Fruit fly (Drosophila melanogaster) whole organism, pupa: ENCODE data around the gene mad2.

Experiments
- CG10348 ChIP-seq: fragments of 200-800 bp; sonication (Bioruptor generic); IDR thresholded peaks from 2 replicates; pipeline ENCODE4 v1.3.6; 2022; ENCODE audit warnings: missing biosample characterization, missing genetic modification characterization
- CG12605 ChIP-seq: fragments of 200-800 bp; sonication (Bioruptor generic); IDR thresholded peaks from 2 replicates; pipeline ENCODE4 v1.3.6; 2022; ENCODE audit warnings: missing biosample characterization, missing genetic modification characterization
- CG13204 ChIP-seq: fragments of 200-800 bp; sonication (Bioruptor generic); optimal IDR thresholded peaks from 2 replicates; lab custom pipeline; 2018; ENCODE audit warnings: missing biosample characterization, mild to moderate bottlenecking, missing genetic modification characterization, moderate library complexity
- CG14655 ChIP-seq: fragments of 200-800 bp; sonication (Bioruptor generic); optimal IDR thresholded peaks from 3 replicates; lab custom pipeline; 2017; ENCODE audit warnings: mild to moderate bottlenecking, missing biosample characterization, missing genetic modification reagents, missing genetic modification characterization
- CG15710 ChIP-seq: fragments of 200-800 bp; sonication (Bioruptor generic); optimal IDR thresholded peaks from 2 replicates; lab custom pipeline; 2018; ENCODE audit warnings: missing biosample characterization, mild to moderate bottlenecking, missing genetic modification characterization, moderate library complexity
- CG17806 ChIP-seq: fragments of 200-800 bp; sonication (Bioruptor generic); optimal IDR thresholded peaks from 2 replicates; lab custom pipeline; 2018; ENCODE audit warnings: missing biosample characterization, mild to moderate bottlenecking, missing genetic modification characterization, moderate library complexity
- CG32121 ChIP-seq: fragments of 200-800 bp; sonication (Bioruptor generic); IDR thresholded peaks from 2 replicates; pipeline ENCODE4 v1.3.6; 2022; ENCODE audit warnings: missing biosample characterization, missing genetic modification characterization
- CG34367 ChIP-seq: fragments of 200-800 bp; sonication (Bioruptor generic); optimal IDR thresholded peaks from 2 replicates; lab custom pipeline; 2018; ENCODE audit warnings: missing biosample characterization, mild to moderate bottlenecking, missing genetic modification characterization
- CG4496 ChIP-seq: fragments of 200-800 bp; sonication (Bioruptor generic); IDR thresholded peaks from 3 replicates; pipeline ENCODE4 v1.3.6; 2022; ENCODE audit warnings: missing biosample characterization, missing genetic modification characterization
- CG8159 ChIP-seq: fragments of 200-800 bp; sonication (Bioruptor generic); optimal IDR thresholded peaks from 3 replicates; lab custom pipeline; 2018; ENCODE audit warnings: missing biosample characterization, mild to moderate bottlenecking, missing genetic modification characterization, moderate library complexity
- CG8301 ChIP-seq: fragments of 200-800 bp; sonication (Bioruptor generic); optimal IDR thresholded peaks from 2 replicates; lab custom pipeline; 2018; ENCODE audit warnings: missing biosample characterization, mild to moderate bottlenecking, missing genetic modification characterization
- CG9948 ChIP-seq: fragments of 200-800 bp; sonication (Bioruptor generic); optimal IDR thresholded peaks from 2 replicates; lab custom pipeline; 2018; ENCODE audit warnings: missing biosample characterization, mild to moderate bottlenecking, missing genetic modification characterization, moderate library complexity
- D1 ChIP-seq: fragments of 200-800 bp; sonication (Bioruptor generic); optimal IDR thresholded peaks from 2 replicates; lab custom pipeline; 2018; ENCODE audit warnings: missing biosample characterization, mild to moderate bottlenecking, missing genetic modification characterization, moderate library complexity
- EcR ChIP-seq: fragments of 200-800 bp; sonication (Bioruptor generic); optimal IDR thresholded peaks from 3 replicates; lab custom pipeline; 2019; ENCODE audit warnings: missing biosample characterization, missing genetic modification characterization, mild to moderate bottlenecking, moderate library complexity, missing genetic modification reagents
- Ets98B ChIP-seq: fragments of 200-800 bp; sonication (Bioruptor generic); IDR thresholded peaks from 2 replicates; pipeline ENCODE4 v1.3.6; 2022; ENCODE audit warnings: missing biosample characterization, missing genetic modification characterization
- Pif1A ChIP-seq: fragments of 200-800 bp; sonication (Bioruptor generic); optimal IDR thresholded peaks from 3 replicates; lab custom pipeline; 2016; ENCODE audit warnings: missing biosample characterization, missing genetic modification characterization
- Pif1B ChIP-seq: fragments of 200-800 bp; sonication (Bioruptor generic); optimal IDR thresholded peaks from 3 replicates; lab custom pipeline; 2016; ENCODE audit warnings: missing biosample characterization, missing genetic modification characterization
- Snoo ChIP-seq: fragments of 200-800 bp; sonication (Bioruptor generic); optimal IDR thresholded peaks from 3 replicates; lab custom pipeline; 2017; ENCODE audit warnings: missing biosample characterization, mild to moderate bottlenecking, missing genetic modification characterization, inconsistent platforms
- fd96Ca ChIP-seq: fragments of 200-800 bp; sonication (Bioruptor generic); IDR thresholded peaks from 3 replicates; pipeline ENCODE4 v1.3.6; 2022; ENCODE audit warnings: missing biosample characterization, missing genetic modification characterization
- gl ChIP-seq: fragments of 200-800 bp; sonication (Bioruptor generic); optimal IDR thresholded peaks from 2 replicates; lab custom pipeline; 2018; ENCODE audit warnings: missing biosample characterization, mild to moderate bottlenecking, missing genetic modification characterization
- rn ChIP-seq: fragments of 200-800 bp; sonication (Bioruptor generic); IDR thresholded peaks from 2 replicates; pipeline ENCODE4 v1.3.6; 2022; ENCODE audit warnings: missing biosample characterization, missing genetic modification characterization

mad2 gene

dm6 chr3L:5848929-5849328, 36.0 kb upstream of the mad2 start:
- TF ChIP-seq CG13204 (GFP tag; lab: Kevin White, UChicago) (peak; percentile 31), CG12605 (GFP tag; lab: Robert Waterston, UW) (no peak)

dm6 chr3L:5845466-5845865, 32.6 kb upstream of the mad2 start, which contains the start of gene vn:
TSS of gene vn (minus strand) at chr3L:5845664.
- TF ChIP-seq Pif1B (GFP tag; lab: Kevin White, UChicago) (no peak), fd96Ca (0 out of 3 replicates have a peak, but pooled peaks have one; percentile 50), CG9948 (tag; lab: Kevin White, UChicago) (no peak), CG4496 (no peak), CG32121 (GFP tag; lab: Robert Waterston, UW) (peak; percentile 49; the same call in 1 of the 2 replicates), CG15710 (tag; lab: Kevin White, UChicago) (no peak), CG13204 (GFP tag; lab: Kevin White, UChicago) (peak; percentile 44), Ets98B (GFP tag; lab: Robert Waterston, UW) (peak; percentile 59), CG8159 (no peak), Pif1A (no peak), Snoo (tag; lab: Kevin White, UChicago) (no peak), CG10348 (GFP tag; lab: Robert Waterston, UW) (no peak), CG12605 (GFP tag; lab: Robert Waterston, UW) (peak; percentile 35; the same call in 1 of the 2 replicates), CG34367 (tag; lab: Kevin White, UChicago) (no peak)
- TF ChIP-seq, all 21 proteins: peak for 5

- TF ChIP-seq CG17806 (tag; lab: Kevin White, UChicago) (no peak), CG32121 (GFP tag; lab: Robert Waterston, UW) (peak; percentile 38; the same call in 1 of the 2 replicates), Pif1B (GFP tag; lab: Kevin White, UChicago) (no peak), CG4496 (0 out of 3 replicates have a peak, but pooled peaks have one; percentile 30), rn (GFP tag; lab: Robert Waterston, UW) (0 out of 2 replicates have a peak, but pooled peaks have one; percentile 5), CG14655 (no peak)
- TF ChIP-seq, all 21 proteins: peak for 3
Measured at dm6 chr3L:5843895-5844576, 31.1 kb upstream of the mad2 start.

dm6 chr3L:5840847-5841246, 28.0 kb upstream of the mad2 start:
- TF ChIP-seq CG14655, result peak; percentile 46
- TF ChIP-seq CG9948 (tag; lab: Kevin White, UChicago), result peak; percentile 52
- peak; percentile 24 for TF ChIP-seq CG8301 (tag; lab: Kevin White, UChicago)
- peak; percentile 20 for TF ChIP-seq CG15710 (tag; lab: Kevin White, UChicago)
- peak; percentile 25 for TF ChIP-seq CG17806 (tag; lab: Kevin White, UChicago)
- TF ChIP-seq CG8159, result peak; percentile 42
- no peak for TF ChIP-seq CG4496
- TF ChIP-seq Snoo (tag; lab: Kevin White, UChicago), result no peak

- TF ChIP-seq fd96Ca (no peak), EcR (GFP tag; lab: Kevin White, UChicago) (no peak)
Measured at dm6 chr3L:5838880-5839279, 26.0 kb upstream of the mad2 start.

dm6 chr3L:5838295-5838694, 25.4 kb upstream of the mad2 start:
- TF ChIP-seq Pif1A, result no peak
- TF ChIP-seq CG17806 (tag; lab: Kevin White, UChicago), result no peak
- no peak for TF ChIP-seq Snoo (tag; lab: Kevin White, UChicago)
- TF ChIP-seq CG14655, result no peak
- TF ChIP-seq D1, result no peak
- no peak for TF ChIP-seq CG12605 (GFP tag; lab: Robert Waterston, UW)
- TF ChIP-seq CG9948 (tag; lab: Kevin White, UChicago), result no peak

dm6 chr3L:5835887-5836646, 23.2 kb upstream of the mad2 start:
- peak; percentile 36 for TF ChIP-seq D1
- TF ChIP-seq Pif1A, result peak; percentile 46
- 0 out of 3 replicates have a peak, but pooled peaks have one; percentile 35 for TF ChIP-seq fd96Ca
- peak; percentile 42; the same call in 1 of the 3 replicates for TF ChIP-seq CG4496
- TF ChIP-seq CG8301 (tag; lab: Kevin White, UChicago), result peak; percentile 31
- no peak for TF ChIP-seq CG10348 (GFP tag; lab: Robert Waterston, UW)
- peak; percentile 39 for TF ChIP-seq CG8159
- peak; percentile 60 for TF ChIP-seq CG17806 (tag; lab: Kevin White, UChicago)
- TF ChIP-seq CG14655, result peak; percentile 63
- peak; percentile 46 for TF ChIP-seq CG15710 (tag; lab: Kevin White, UChicago)
- peak; percentile 42 for TF ChIP-seq CG9948 (tag; lab: Kevin White, UChicago)
- peak; percentile 32 for TF ChIP-seq Snoo (tag; lab: Kevin White, UChicago)
- no peak for TF ChIP-seq EcR (GFP tag; lab: Kevin White, UChicago)
- peak; percentile 19 for TF ChIP-seq Pif1B (GFP tag; lab: Kevin White, UChicago)
- TF ChIP-seq CG32121 (GFP tag; lab: Robert Waterston, UW), result no peak
- TF ChIP-seq CG13204 (GFP tag; lab: Kevin White, UChicago), result no peak
- TF ChIP-seq gl, result no peak
- peak; percentile 29 for TF ChIP-seq CG34367 (tag; lab: Kevin White, UChicago)
